Worm (Caenorhabditis elegans): Measurements from ENCODE around the gene C10A4.7.

- TF ChIP-seq nhr-179 (tag; optimal IDR thresholded peaks at IDR 0.05): no peak
- TF ChIP-seq ceh-40 (GFP tag; IDR thresholded peaks at IDR 0.05): no peak
- no peak for TF ChIP-seq snpc-4 (GFP tag; optimal IDR thresholded peaks at IDR 0.05)
- no peak for TF ChIP-seq snpc-4 (tag; optimal IDR thresholded peaks at IDR 0.05)
- no peak for TF ChIP-seq pha-4 (tag; optimal IDR thresholded peaks at IDR 0.05)
- TF ChIP-seq ztf-22 (GFP tag; optimal IDR thresholded peaks at IDR 0.05): no peak
- TF ChIP-seq pbrm-1 (GFP tag; IDR thresholded peaks at IDR 0.05): no peak
- no peak for TF ChIP-seq ztf-6 (GFP tag; IDR thresholded peaks at IDR 0.05)
These were observed 9.9 kb downstream of the C10A4.7 start, which contains the start of gene C10A4.3 for ce11 chrX:7405393-7405792.
